Worm (Caenorhabditis elegans) whole organism, L4 larva: ENCODE data around the gene F02D8.1.

Experiments
- F44E2.7 ChIP-seq: fragments of 200-800 bp; sonication (Bioruptor generic); IDR thresholded peaks from 2 replicates; pipeline ENCODE4 v2.1.2; 2022; ENCODE audit warnings: missing genetic modification characterization, missing compliant biosample characterization
- T26A8.4 ChIP-seq: fragments of 200-800 bp; sonication (Bioruptor generic); IDR thresholded peaks from 2 replicates; pipeline ENCODE4 v1.3.6; 2022; ENCODE audit warnings: missing genetic modification characterization, missing compliant biosample characterization
- Y105C5A.15 ChIP-seq: fragments of 200-800 bp; sonication (Bioruptor generic); IDR thresholded peaks from 2 replicates; pipeline ENCODE4 v1.3.6; 2022; ENCODE audit warnings: missing genetic modification characterization, missing compliant biosample characterization
- aha-1 ChIP-seq: fragments of 150-350 bp; peaks from one replicate; lab custom pipeline; 2014; ENCODE audit warnings: missing biosample characterization, missing genetic modification characterization
- aly-2 ChIP-seq: sonication (generic microtip); optimal IDR thresholded peaks from 2 replicates; lab custom pipeline; 2018; ENCODE audit warnings: missing biosample characterization, missing genetic modification characterization
- arid-1 ChIP-seq: fragments of 200-800 bp; sonication (Bioruptor generic); conservative IDR thresholded peaks from 2 replicates; pipeline ENCODE4 v1.3.6; 2022; ENCODE audit warnings: missing genetic modification reagents, missing genetic modification characterization, missing compliant biosample characterization
- ceh-28 ChIP-seq: fragments of 150-350 bp; optimal IDR thresholded peaks from 2 replicates; lab custom pipeline; 2014; ENCODE audit warnings: missing biosample characterization, missing genetic modification reagents, missing genetic modification characterization
- ceh-62 ChIP-seq: sonication (generic microtip); optimal IDR thresholded peaks from 2 replicates; lab custom pipeline; 2017; ENCODE audit warnings: missing biosample characterization, missing genetic modification characterization
- ceh-82 ChIP-seq: sonication (generic microtip); optimal IDR thresholded peaks from 2 replicates; lab custom pipeline; 2017; ENCODE audit warnings: missing biosample characterization, missing genetic modification characterization
- cey-2 ChIP-seq: sonication (generic microtip); optimal IDR thresholded peaks from 3 replicates; lab custom pipeline; 2017; ENCODE audit warnings: missing genetic modification characterization, mild to moderate bottlenecking, missing compliant biosample characterization, antibody characterized with exemption, borderline replicate concordance; ENCODE audit not compliant: insufficient read depth
- ctbp-1 ChIP-seq: fragments of 200-800 bp; sonication (Bioruptor generic); IDR thresholded peaks from 2 replicates; pipeline ENCODE4 v1.3.6; 2022; ENCODE audit warnings: missing genetic modification reagents, missing genetic modification characterization, missing compliant biosample characterization
- daf-16 ChIP-seq, 3 experiments: sonication (generic microtip); optimal IDR thresholded peaks; 2 replicates each; lab custom pipeline; 2016 to 2017; ENCODE audit warnings: missing genetic modification characterization in 3 of 3, missing genetic modification reagents in 3 of 3, mild to moderate bottlenecking in 2 of 3, missing compliant biosample characterization in 2 of 3, missing biosample characterization in 1 of 3, moderate library complexity in 1 of 3
- daf-8 ChIP-seq: fragments of 200-800 bp; sonication (Bioruptor generic); IDR thresholded peaks from 2 replicates; pipeline ENCODE4 v1.3.6; 2022; ENCODE audit warnings: missing genetic modification characterization, missing compliant biosample characterization
- dmd-6 ChIP-seq: fragments of 200-800 bp; sonication (Bioruptor generic); IDR thresholded peaks from 2 replicates; pipeline ENCODE4 v1.3.6; 2022; ENCODE audit warnings: missing genetic modification reagents, missing genetic modification characterization, missing compliant biosample characterization
- dmd-8 ChIP-seq: fragments of 200-800 bp; sonication (Bioruptor generic); IDR thresholded peaks from 2 replicates; pipeline ENCODE4 v1.3.6; 2022; ENCODE audit warnings: missing genetic modification characterization, missing compliant biosample characterization
- dmd-9 ChIP-seq: fragments of 200-800 bp; sonication (Bioruptor generic); IDR thresholded peaks from 2 replicates; pipeline ENCODE4 v1.3.6; 2022; ENCODE audit warnings: missing genetic modification reagents, missing genetic modification characterization, missing compliant biosample characterization
- dpl-1 ChIP-seq: fragments of 150-350 bp; optimal IDR thresholded peaks from 2 replicates; lab custom pipeline; 2014; ENCODE audit warnings: missing biosample characterization, missing genetic modification reagents, missing genetic modification characterization
- egl-27 ChIP-seq: sonication (generic microtip); optimal IDR thresholded peaks from 3 replicates; lab custom pipeline; 2017; ENCODE audit warnings: missing biosample characterization, missing genetic modification reagents, missing genetic modification characterization
- fkh-10 ChIP-seq: fragments of 150-350 bp; optimal IDR thresholded peaks from 2 replicates; lab custom pipeline; 2014; ENCODE audit warnings: missing biosample characterization, missing genetic modification reagents, missing genetic modification characterization
- hif-1 ChIP-seq, 2 experiments: sonication (generic microtip); optimal IDR thresholded peaks; 2 replicates each; lab custom pipeline; 2016 to 2017; ENCODE audit warnings: missing compliant biosample characterization in 2 of 2, missing genetic modification characterization in 2 of 2, missing genetic modification reagents in 2 of 2, missing genotype in 2 of 2, mild to moderate bottlenecking in 1 of 2
- hlh-11 ChIP-seq: fragments of 200-800 bp; sonication (Bioruptor generic); optimal IDR thresholded peaks from 2 replicates; lab custom pipeline; 2018; ENCODE audit warnings: mild to moderate bottlenecking, missing genetic modification characterization, missing compliant biosample characterization
- jun-1 ChIP-seq: fragments of 150-350 bp; optimal IDR thresholded peaks from 2 replicates; lab custom pipeline; 2014; ENCODE audit warnings: missing biosample characterization, missing genetic modification reagents, missing genetic modification characterization
- lin-13 ChIP-seq: fragments of 150-350 bp; optimal IDR thresholded peaks from 2 replicates; lab custom pipeline; 2014; ENCODE audit warnings: missing biosample characterization, missing genetic modification reagents, missing genetic modification characterization
- madf-5 ChIP-seq, 2 experiments: fragments of 200-800 bp; sonication (Bioruptor generic); IDR thresholded peaks; 2 replicates each; pipeline ENCODE4 v1.3.6; 2022; ENCODE audit warnings: missing compliant biosample characterization in 2 of 2, missing genetic modification characterization in 2 of 2
- mdl-1 ChIP-seq, 2 experiments: fragments of 150-350 bp in 1 of 2; sonication (generic microtip) in 1 of 2; optimal IDR thresholded peaks; 2 replicates each; lab custom pipeline; 2014 to 2017; ENCODE audit warnings: missing biosample characterization in 2 of 2, missing genetic modification characterization in 2 of 2
- mdt-29 ChIP-seq: fragments of 200-800 bp; sonication (Bioruptor generic); IDR thresholded peaks from 2 replicates; pipeline ENCODE4 v1.3.6; 2022; ENCODE audit warnings: missing genetic modification reagents, missing genetic modification characterization, missing compliant biosample characterization
- mxl-3 ChIP-seq: fragments of 200-800 bp; sonication (Bioruptor generic); optimal IDR thresholded peaks from 2 replicates; lab custom pipeline; 2018; ENCODE audit warnings: mild to moderate bottlenecking, missing genetic modification characterization, missing compliant biosample characterization
- nhr-10 ChIP-seq: fragments of 150-350 bp; optimal IDR thresholded peaks from 2 replicates; lab custom pipeline; 2014; ENCODE audit warnings: missing biosample characterization, missing genetic modification characterization
- nhr-28 ChIP-seq: fragments of 150-350 bp; optimal IDR thresholded peaks from 2 replicates; lab custom pipeline; 2014; ENCODE audit warnings: missing biosample characterization, missing genetic modification characterization
- nhr-41 ChIP-seq: fragments of 200-800 bp; sonication (Bioruptor generic); IDR thresholded peaks from 2 replicates; pipeline ENCODE4 v1.3.6; 2022; ENCODE audit warnings: missing genetic modification reagents, missing genetic modification characterization, missing compliant biosample characterization
- nhr-6 ChIP-seq: fragments of 150-350 bp; optimal IDR thresholded peaks from 2 replicates; lab custom pipeline; 2014; ENCODE audit warnings: missing biosample characterization, missing genetic modification characterization
- php-3 ChIP-seq: fragments of 200-800 bp; sonication (Bioruptor generic); IDR thresholded peaks from 2 replicates; pipeline ENCODE4 v1.3.6; 2022; ENCODE audit warnings: missing genetic modification reagents, missing genetic modification characterization, missing compliant biosample characterization
- rbr-2 ChIP-seq: sonication (generic microtip); optimal IDR thresholded peaks from 2 replicates; lab custom pipeline; 2016; ENCODE audit warnings: missing genotype, missing genetic modification characterization, missing compliant biosample characterization
- saeg-2 ChIP-seq: fragments of 200-800 bp; sonication (Bioruptor generic); IDR thresholded peaks from 2 replicates; pipeline ENCODE4 v1.3.6; 2022; ENCODE audit warnings: missing genetic modification reagents, missing genetic modification characterization, missing compliant biosample characterization
- spr-1 ChIP-seq: sonication (generic microtip); optimal IDR thresholded peaks from 2 replicates; lab custom pipeline; 2016; ENCODE audit warnings: mild to moderate bottlenecking, missing genetic modification characterization, missing compliant biosample characterization
- spr-3 ChIP-seq: fragments of 200-800 bp; sonication (Bioruptor generic); optimal IDR thresholded peaks from 2 replicates; lab custom pipeline; 2018; ENCODE audit warnings: mild to moderate bottlenecking, missing genetic modification characterization, missing compliant biosample characterization
- unc-39 ChIP-seq: sonication (generic microtip); optimal IDR thresholded peaks from 2 replicates; lab custom pipeline; 2017; ENCODE audit warnings: missing biosample characterization, missing genetic modification characterization
- unc-62 ChIP-seq, 3 experiments: fragments of 150-350 bp in 1 of 3; sonication (generic microtip); optimal IDR thresholded peaks in 2 of 3; peaks in 1 of 3; 1 replicate in 1 of 3; 2 replicates in 2 of 3; lab custom pipeline; 2014 to 2017; ENCODE audit warnings: missing biosample characterization in 3 of 3, missing genetic modification characterization in 3 of 3, missing genetic modification reagents in 3 of 3, missing genotype in 1 of 3
- zag-1 ChIP-seq: fragments of 150-350 bp; optimal IDR thresholded peaks from 2 replicates; lab custom pipeline; 2014; ENCODE audit warnings: missing biosample characterization, missing genetic modification characterization
- zfp-3 ChIP-seq: fragments of 200-800 bp; sonication (Bioruptor generic); conservative IDR thresholded peaks from 2 replicates; pipeline ENCODE4 v1.3.6; 2022; ENCODE audit warnings: missing genetic modification reagents, missing genetic modification characterization, missing compliant biosample characterization
- ztf-7 ChIP-seq: fragments of 150-350 bp; optimal IDR thresholded peaks from 2 replicates; lab custom pipeline; 2014; ENCODE audit warnings: missing biosample characterization, missing genetic modification characterization

F02D8.1 gene

ce11 chrV:15016795-15017429, 38.4 kb upstream of the F02D8.1 start:
- peak; percentile 1 for TF ChIP-seq mxl-3 (GFP tag; lab: Kevin White, UChicago)
- TF ChIP-seq nhr-6 (tag; lab: Kevin White, UChicago): peak; percentile 33
- TF ChIP-seq mdl-1 (tag; optimal IDR thresholded peaks at IDR 0.05; lab: Kevin White, UChicago): peak in 1 of 2 experiments; percentile 1
- TF ChIP-seq cey-2: no peak

- TF ChIP-seq aha-1: peak; percentile 83
- no peak for TF ChIP-seq Y105C5A.15 (GFP tag; lab: Robert Waterston, UW)
- peak in 1 of 2 experiments; percentile 25 for TF ChIP-seq hif-1 (tag; optimal IDR thresholded peaks at IDR 0.05; lab: Kevin White, UChicago)
- TF ChIP-seq zfp-3 (GFP tag; lab: Robert Waterston, UW): no peak
- TF ChIP-seq zag-1 (tag; lab: Kevin White, UChicago): no peak
- no peak for TF ChIP-seq unc-39 (tag; lab: Kevin White, UChicago)
- no peak for TF ChIP-seq saeg-2 (GFP tag; lab: Robert Waterston, UW)
- no peak for TF ChIP-seq hlh-11 (tag; lab: Kevin White, UChicago)
- no peak for TF ChIP-seq ceh-82 (tag; lab: Kevin White, UChicago)
- TF ChIP-seq arid-1 (GFP tag; lab: Robert Waterston, UW): no peak
- TF ChIP-seq dmd-9 (GFP tag; lab: Robert Waterston, UW): no peak
These were observed 37.3 kb upstream of the F02D8.1 start for ce11 chrV:15015799-15016198.

- TF ChIP-seq F44E2.7 (GFP tag; lab: Robert Waterston, UW): no peak
- no peak for TF ChIP-seq unc-62 (GFP tag; optimal IDR thresholded peaks at IDR 0.05 in 1 of 2; lab: Kevin White, UChicago)
- no peak for TF ChIP-seq unc-62 (tag; optimal IDR thresholded peaks at IDR 0.05; lab: Kevin White, UChicago)
- TF ChIP-seq dmd-8 (GFP tag; lab: Robert Waterston, UW): no peak
- no peak for TF ChIP-seq unc-39 (tag; lab: Kevin White, UChicago)
- no peak for TF ChIP-seq ceh-28 (tag; lab: Kevin White, UChicago)
- no peak for TF ChIP-seq nhr-10
These were observed 35.7 kb upstream of the F02D8.1 start, which contains the start of gene obr-2 for ce11 chrV:15014164-15014563. obr-2 (minus strand) TSS chrV:15014264.

ce11 chrV:15013328-15013727, 34.8 kb upstream of the F02D8.1 start:
- TF ChIP-seq aha-1: peak; percentile 90
- no peak for TF ChIP-seq daf-16 (GFP tag; optimal IDR thresholded peaks at IDR 0.05; lab: Kevin White, UChicago)
- no peak for TF ChIP-seq daf-16 (tag; optimal IDR thresholded peaks at IDR 0.05; lab: Kevin White, UChicago)

- TF ChIP-seq daf-8 (GFP tag; lab: Robert Waterston, UW) (no peak), nhr-28 (tag; lab: Kevin White, UChicago) (no peak), nhr-41 (GFP tag; lab: Robert Waterston, UW) (no peak), madf-5 (GFP tag; IDR thresholded peaks at IDR 0.05; lab: Robert Waterston, UW) (no peak), dmd-6 (GFP tag; lab: Robert Waterston, UW) (no peak; the same call in 1 of the 2 replicates), mdt-29 (GFP tag; lab: Robert Waterston, UW) (no peak; the same call in 1 of the 2 replicates), Y105C5A.15 (GFP tag; lab: Robert Waterston, UW) (no peak), spr-3 (GFP tag; lab: Kevin White, UChicago) (no peak), jun-1 (tag; lab: Kevin White, UChicago) (no peak), spr-1 (tag; lab: Kevin White, UChicago) (peak; percentile 21), ztf-7 (tag; lab: Kevin White, UChicago) (no peak), php-3 (GFP tag; lab: Robert Waterston, UW) (no peak), arid-1 (GFP tag; lab: Robert Waterston, UW) (no peak), ctbp-1 (no peak), lin-13 (GFP tag; lab: Kevin White, UChicago) (no peak), fkh-10 (GFP tag; lab: Kevin White, UChicago) (no peak), rbr-2 (tag; lab: Kevin White, UChicago) (no peak), aly-2 (no peak), egl-27 (tag; lab: Kevin White, UChicago) (no peak), T26A8.4 (peak; percentile 40; the same call in 1 of the 2 replicates), dpl-1 (GFP tag; lab: Kevin White, UChicago) (no peak), ceh-62 (tag; lab: Kevin White, UChicago) (no peak)
These were observed 34.2 kb upstream of the F02D8.1 start for ce11 chrV:15012542-15013301.
